Worm (Caenorhabditis elegans) whole organism, late embryonic: ENCODE results near the gene clec-221.

Experiments
- F13H6.1 ChIP-seq: sonication (generic microtip); optimal IDR thresholded peaks from 2 replicates; lab custom pipeline; 2016; ENCODE audit warnings: missing genetic modification characterization, missing compliant biosample characterization
- ahr-1 ChIP-seq: sonication (generic microtip); optimal IDR thresholded peaks from 2 replicates; lab custom pipeline; 2016; ENCODE audit warnings: missing genetic modification characterization, missing compliant biosample characterization
- dmd-4 ChIP-seq: sonication (generic microtip); optimal IDR thresholded peaks from 2 replicates; lab custom pipeline; 2016; ENCODE audit warnings: borderline replicate concordance, missing genetic modification characterization, missing compliant biosample characterization
- dve-1 ChIP-seq: sonication (generic microtip); optimal IDR thresholded peaks from 2 replicates; lab custom pipeline; 2017; ENCODE audit warnings: antibody characterized with exemption, mild to moderate bottlenecking, missing genetic modification characterization, missing compliant biosample characterization
- nfya-1 ChIP-seq: sonication (generic microtip); optimal IDR thresholded peaks from 2 replicates; lab custom pipeline; 2017; ENCODE audit warnings: missing genetic modification characterization, mild to moderate bottlenecking, missing compliant biosample characterization, antibody characterized with exemption, moderate library complexity
- nhr-232 ChIP-seq: sonication (generic microtip); optimal IDR thresholded peaks from 2 replicates; lab custom pipeline; 2016; ENCODE audit warnings: missing genetic modification characterization, missing compliant biosample characterization
- rnt-1 ChIP-seq: sonication (generic microtip); optimal IDR thresholded peaks from 2 replicates; lab custom pipeline; 2016; ENCODE audit warnings: missing genetic modification characterization, missing compliant biosample characterization
- syd-9 ChIP-seq: sonication (generic microtip); optimal IDR thresholded peaks from 2 replicates; lab custom pipeline; 2016; ENCODE audit warnings: mild to moderate bottlenecking, missing genetic modification characterization, moderate library complexity, missing compliant biosample characterization

DNA sequence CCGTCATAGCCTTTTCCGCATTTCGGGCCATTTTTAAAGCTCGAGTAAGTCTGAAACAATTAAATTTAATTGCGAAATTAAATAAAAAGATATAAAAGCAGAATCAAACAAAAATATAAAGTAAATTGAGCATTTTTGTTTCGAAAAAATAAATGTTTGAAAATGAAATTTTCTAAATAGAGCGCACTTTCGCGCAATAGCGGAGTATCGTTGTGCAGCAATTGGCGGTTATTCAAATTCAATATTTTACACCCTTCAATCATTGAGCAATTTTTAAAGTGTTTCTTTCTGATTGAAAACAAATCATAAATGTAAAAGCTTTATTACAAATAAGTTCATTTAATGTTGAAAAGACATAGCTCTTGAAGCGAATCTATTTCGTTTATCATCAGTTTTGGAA is 46.4 kb upstream of the clec-221 start, which contains the start of gene isy-1:
- TF ChIP-seq rnt-1 (tag; lab: Kevin White, UChicago) (no peak), dmd-4 (tag; lab: Kevin White, UChicago) (no peak), ahr-1 (tag; lab: Kevin White, UChicago) (no peak), F13H6.1 (tag; lab: Kevin White, UChicago) (no peak), dve-1 (tag; lab: Kevin White, UChicago) (no peak), nfya-1 (tag; lab: Kevin White, UChicago) (peak; percentile 37), syd-9 (tag; lab: Kevin White, UChicago) (no peak), nhr-232 (tag; lab: Kevin White, UChicago) (no peak)
